Worm (Caenorhabditis elegans): ENCODE results near the gene F31F4.11.

DNA sequence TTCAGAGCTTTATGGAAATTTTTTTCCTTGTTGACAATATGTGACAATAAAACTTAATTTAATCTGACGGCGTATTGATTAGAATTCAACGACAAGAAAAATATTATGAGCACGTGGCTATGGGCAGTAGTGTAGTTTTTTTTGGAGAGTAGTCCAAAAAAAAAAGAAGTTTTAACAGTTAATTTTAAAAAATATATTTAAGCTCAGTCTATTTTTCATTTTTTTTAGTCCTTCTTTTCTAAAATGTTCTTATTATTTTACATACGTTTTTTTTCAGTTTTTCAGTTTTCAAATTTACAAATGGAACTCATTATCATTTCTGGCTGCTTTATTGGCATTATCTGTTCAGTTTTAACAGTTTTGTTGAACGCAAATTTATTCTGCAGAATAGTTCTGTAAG, 44.6 kb upstream of the F31F4.11 start, which contains the start of gene srbc-39:
- TF ChIP-seq ama-1 (optimal IDR thresholded peaks at IDR 0.05) (no peak), B0310.2 (tag; optimal IDR thresholded peaks at IDR 0.05) (no peak), ceh-36 (tag; optimal IDR thresholded peaks at IDR 0.05) (no peak), sea-1 (GFP tag; conservative IDR thresholded peaks at IDR 0.05) (no peak), ets-7 (tag; optimal IDR thresholded peaks at IDR 0.05) (no peak), hmg-4 (GFP tag; optimal IDR thresholded peaks at IDR 0.05) (no peak), pes-1 (GFP tag; IDR thresholded peaks at IDR 0.05) (no peak), hmbx-1 (tag; optimal IDR thresholded peaks at IDR 0.05) (no peak), ceh-13 (GFP tag; optimal IDR thresholded peaks at IDR 0.05) (no peak), F13C5.2 (tag; optimal IDR thresholded peaks at IDR 0.05) (no peak), aly-1 (tag; optimal IDR thresholded peaks at IDR 0.05) (no peak), flt-1 (GFP tag; IDR thresholded peaks at IDR 0.05) (no peak), tbx-37 (GFP tag; conservative IDR thresholded peaks at IDR 0.05) (no peak)
